Fruit fly (Drosophila melanogaster) whole organism, embryonic: Measurements from ENCODE around the gene CG17283.

Source experiments
- CG10147 ChIP-seq: fragments of 200-800 bp; sonication (Bioruptor generic); optimal IDR thresholded peaks from 2 replicates; lab custom pipeline; 2019; ENCODE audit warnings: missing biosample characterization, mild to moderate bottlenecking, missing genetic modification characterization, moderate library complexity
- CG10462 ChIP-seq: fragments of 200-800 bp; sonication (Bioruptor generic); optimal IDR thresholded peaks from 2 replicates; lab custom pipeline; 2016; ENCODE audit warnings: missing biosample characterization, missing genetic modification characterization
- CG10959 ChIP-seq: fragments of 200-800 bp; sonication (Bioruptor generic); IDR thresholded peaks from 2 replicates; pipeline ENCODE4 v1.3.6; 2022; ENCODE audit warnings: missing biosample characterization, missing genetic modification characterization
- CG11696 ChIP-seq: fragments of 200-800 bp; sonication (Bioruptor generic); IDR thresholded peaks from 2 replicates; pipeline ENCODE4 v1.3.6; 2022; ENCODE audit warnings: missing biosample characterization, missing genetic modification characterization
- CG13424 ChIP-seq: fragments of 200-800 bp; sonication (Bioruptor generic); optimal IDR thresholded peaks from 2 replicates; lab custom pipeline; 2019; ENCODE audit warnings: missing biosample characterization, mild to moderate bottlenecking, missing genetic modification characterization, moderate library complexity
- CG14710 ChIP-seq: fragments of 200-800 bp; sonication (Bioruptor generic); optimal IDR thresholded peaks from 3 replicates; lab custom pipeline; 2019; ENCODE audit warnings: missing biosample characterization, mild to moderate bottlenecking, missing genetic modification characterization, moderate library complexity
- CG1647 ChIP-seq: fragments of 200-800 bp; sonication (Bioruptor generic); optimal IDR thresholded peaks from 3 replicates; lab custom pipeline; 2016; ENCODE audit warnings: missing biosample characterization, missing genetic modification characterization
- CG17186 ChIP-seq: fragments of 200-800 bp; sonication (Bioruptor generic); optimal IDR thresholded peaks from 3 replicates; lab custom pipeline; 2017; ENCODE audit warnings: missing biosample characterization, missing genetic modification reagents, missing genetic modification characterization
- CG17361 ChIP-seq: fragments of 200-800 bp; sonication (Bioruptor generic); IDR thresholded peaks from 3 replicates; pipeline ENCODE4 v1.3.6; 2022; ENCODE audit warnings: missing biosample characterization, missing genetic modification characterization
- CG2889 ChIP-seq: fragments of 200-800 bp; sonication (Bioruptor generic); IDR thresholded peaks from 3 replicates; pipeline ENCODE4 v1.3.6; 2022; ENCODE audit warnings: missing biosample characterization, missing genetic modification characterization
- CG30403 ChIP-seq: fragments of 200-800 bp; sonication (Bioruptor generic); optimal IDR thresholded peaks from 3 replicates; lab custom pipeline; 2016; ENCODE audit warnings: missing biosample characterization, missing genetic modification characterization
- CG3407 ChIP-seq: fragments of 200-800 bp; sonication (Bioruptor generic); optimal IDR thresholded peaks from 2 replicates; lab custom pipeline; 2018; ENCODE audit warnings: missing biosample characterization, mild to moderate bottlenecking, missing genetic modification characterization
- CG34224 ChIP-seq: fragments of 200-800 bp; sonication (Bioruptor generic); IDR thresholded peaks from 3 replicates; pipeline ENCODE4 v1.3.6; 2022; ENCODE audit warnings: missing biosample characterization, missing genetic modification characterization; ENCODE audit not compliant: partially characterized antibody
- CG34376 ChIP-seq: fragments of 200-800 bp; sonication (Bioruptor generic); optimal IDR thresholded peaks from 2 replicates; lab custom pipeline; 2018; ENCODE audit warnings: missing biosample characterization, mild to moderate bottlenecking, missing genetic modification characterization
- CG4360 ChIP-seq: fragments of 200-800 bp; sonication (Bioruptor generic); IDR thresholded peaks from 2 replicates; pipeline ENCODE4 v1.3.6; 2022; ENCODE audit warnings: missing biosample characterization, missing genetic modification characterization
- CG4730 ChIP-seq: fragments of 200-800 bp; sonication (Bioruptor generic); IDR thresholded peaks from 2 replicates; pipeline ENCODE4 v1.3.6; 2022; ENCODE audit warnings: missing biosample characterization, missing genetic modification characterization
- CG5245 ChIP-seq: fragments of 200-800 bp; sonication (Bioruptor generic); optimal IDR thresholded peaks from 3 replicates; lab custom pipeline; 2016; ENCODE audit warnings: missing biosample characterization, missing genetic modification characterization
- CG6175 ChIP-seq: fragments of 200-800 bp; sonication (Bioruptor generic); IDR thresholded peaks from 3 replicates; pipeline ENCODE4 v1.3.6; 2022; ENCODE audit warnings: missing biosample characterization, missing genetic modification characterization
- CG7357 ChIP-seq: fragments of 200-800 bp; sonication (Bioruptor generic); IDR thresholded peaks from 3 replicates; pipeline ENCODE4 v1.3.6; 2022; ENCODE audit warnings: missing biosample characterization, missing genetic modification characterization
- CG7556 ChIP-seq: fragments of 200-800 bp; sonication (Bioruptor generic); optimal IDR thresholded peaks from 2 replicates; lab custom pipeline; 2017; ENCODE audit warnings: missing biosample characterization, mild to moderate bottlenecking, missing genetic modification characterization
- CG7928 ChIP-seq: fragments of 200-800 bp; sonication (Bioruptor generic); optimal IDR thresholded peaks from 2 replicates; lab custom pipeline; 2017; ENCODE audit warnings: missing biosample characterization, mild to moderate bottlenecking, missing genetic modification characterization
- CG8290 ChIP-seq, 3 experiments: fragments of 200-800 bp; sonication (Bioruptor generic); optimal IDR thresholded peaks; 2 replicates each; lab custom pipeline; 2016 to 2019; ENCODE audit warnings: missing biosample characterization in 3 of 3, missing genetic modification characterization in 3 of 3, mild to moderate bottlenecking in 2 of 3, moderate library complexity in 1 of 3
- CG8359 ChIP-seq: fragments of 200-800 bp; sonication (Bioruptor generic); optimal IDR thresholded peaks from 2 replicates; lab custom pipeline; 2017; ENCODE audit warnings: missing biosample characterization, mild to moderate bottlenecking, missing genetic modification characterization, borderline replicate concordance
- CG9215 ChIP-seq: fragments of 200-800 bp; sonication (Bioruptor generic); IDR thresholded peaks from 2 replicates; pipeline ENCODE4 v1.3.6; 2022; ENCODE audit warnings: missing biosample characterization, missing genetic modification characterization
- Chrac-16 ChIP-seq: fragments of 200-800 bp; sonication (Bioruptor generic); optimal IDR thresholded peaks from 3 replicates; lab custom pipeline; 2016; ENCODE audit warnings: missing biosample characterization, missing genetic modification characterization
- CoRest ChIP-seq: fragments of 200-800 bp; sonication (Bioruptor generic); optimal IDR thresholded peaks from 3 replicates; lab custom pipeline; 2018; ENCODE audit warnings: missing biosample characterization, mild to moderate bottlenecking, missing genetic modification characterization, moderate library complexity
- CrebB ChIP-seq: fragments of 200-800 bp; sonication (Bioruptor generic); optimal IDR thresholded peaks from 3 replicates; lab custom pipeline; 2018; ENCODE audit warnings: missing biosample characterization, mild to moderate bottlenecking, missing genetic modification characterization
- Drgx ChIP-seq: fragments of 200-800 bp; sonication (Bioruptor generic); IDR thresholded peaks from 2 replicates; pipeline ENCODE4 v1.3.6; 2022; ENCODE audit warnings: missing biosample characterization, missing genetic modification characterization
- E2f1 ChIP-seq: fragments of 200-800 bp; sonication (Bioruptor generic); IDR thresholded peaks from 2 replicates; pipeline ENCODE4 v1.3.6; 2022; ENCODE audit warnings: missing biosample characterization, missing genetic modification characterization
- ERR ChIP-seq: fragments of 200-800 bp; sonication (Bioruptor generic); optimal IDR thresholded peaks from 2 replicates; lab custom pipeline; 2016; ENCODE audit warnings: missing biosample characterization, missing genetic modification characterization
- Elba2 ChIP-seq: fragments of 200-800 bp; sonication (Bioruptor generic); optimal IDR thresholded peaks from 3 replicates; lab custom pipeline; 2016; ENCODE audit warnings: missing biosample characterization, missing genetic modification characterization
- Hr3 ChIP-seq: fragments of 200-800 bp; sonication (Bioruptor generic); optimal IDR thresholded peaks from 3 replicates; lab custom pipeline; 2016; ENCODE audit warnings: missing biosample characterization, missing genetic modification characterization
- Nf-YA ChIP-seq: fragments of 200-800 bp; sonication (Bioruptor generic); IDR thresholded peaks from 2 replicates; pipeline ENCODE4 v1.3.6; 2022; ENCODE audit warnings: missing biosample characterization, missing genetic modification characterization
- Oaz ChIP-seq: fragments of 200-800 bp; sonication (Bioruptor generic); IDR thresholded peaks from 2 replicates; pipeline ENCODE4 v1.3.6; 2022; ENCODE audit warnings: missing biosample characterization, missing genetic modification characterization
- Poxn ChIP-seq: fragments of 200-800 bp; sonication (Bioruptor generic); IDR thresholded peaks from 2 replicates; pipeline ENCODE4 v1.3.6; 2022; ENCODE audit warnings: missing biosample characterization, missing genetic modification characterization
- Spps ChIP-seq: fragments of 200-800 bp; sonication (Bioruptor generic); optimal IDR thresholded peaks from 2 replicates; lab custom pipeline; 2018; ENCODE audit warnings: missing biosample characterization, mild to moderate bottlenecking, missing genetic modification characterization
- bab2 ChIP-seq: fragments of 200-800 bp; sonication (Bioruptor generic); optimal IDR thresholded peaks from 2 replicates; lab custom pipeline; 2016; ENCODE audit warnings: missing biosample characterization, missing genetic modification characterization
- bigmax ChIP-seq: fragments of 200-800 bp; sonication (Bioruptor generic); optimal IDR thresholded peaks from 2 replicates; lab custom pipeline; 2018; ENCODE audit warnings: missing biosample characterization, mild to moderate bottlenecking, missing genetic modification characterization
- btn ChIP-seq: fragments of 200-800 bp; sonication (Bioruptor generic); optimal IDR thresholded peaks from 2 replicates; lab custom pipeline; 2016; ENCODE audit warnings: missing biosample characterization, missing genetic modification characterization
- croc ChIP-seq: fragments of 200-800 bp; sonication (Bioruptor generic); conservative IDR thresholded peaks from 3 replicates; pipeline ENCODE4 v1.3.6; 2022; ENCODE audit warnings: missing biosample characterization, missing genetic modification characterization
- da ChIP-seq: fragments of 200-800 bp; sonication (Bioruptor generic); optimal IDR thresholded peaks from 2 replicates; lab custom pipeline; 2016; ENCODE audit warnings: missing biosample characterization, missing genetic modification characterization
- exex ChIP-seq: fragments of 200-800 bp; sonication (Bioruptor generic); optimal IDR thresholded peaks from 4 replicates; lab custom pipeline; 2018; ENCODE audit warnings: missing biosample characterization, mild to moderate bottlenecking, missing genetic modification characterization, moderate library complexity
- eyg ChIP-seq: fragments of 200-800 bp; sonication (Bioruptor generic); optimal IDR thresholded peaks from 3 replicates; lab custom pipeline; 2016; ENCODE audit warnings: missing biosample characterization, missing genetic modification characterization
- fd96Cb ChIP-seq: fragments of 200-800 bp; sonication (Bioruptor generic); optimal IDR thresholded peaks from 2 replicates; lab custom pipeline; 2018; ENCODE audit warnings: missing biosample characterization, mild to moderate bottlenecking, missing genetic modification characterization, moderate library complexity
- jing ChIP-seq: fragments of 200-800 bp; sonication (Bioruptor generic); optimal IDR thresholded peaks from 2 replicates; lab custom pipeline; 2018; ENCODE audit warnings: missing biosample characterization, mild to moderate bottlenecking, missing genetic modification characterization
- nerfin-1 ChIP-seq: fragments of 200-800 bp; sonication (Bioruptor generic); optimal IDR thresholded peaks from 3 replicates; lab custom pipeline; 2019; ENCODE audit warnings: missing biosample characterization, mild to moderate bottlenecking, missing genetic modification characterization, moderate library complexity
- pb ChIP-seq: fragments of 200-800 bp; sonication (Bioruptor generic); optimal IDR thresholded peaks from 3 replicates; lab custom pipeline; 2016; ENCODE audit warnings: missing biosample characterization, missing genetic modification characterization
- pho ChIP-seq: fragments of 200-800 bp; sonication (Bioruptor generic); optimal IDR thresholded peaks from 2 replicates; lab custom pipeline; 2016; ENCODE audit warnings: missing biosample characterization, missing genetic modification characterization
- pros ChIP-seq: fragments of 200-800 bp; sonication (Bioruptor generic); optimal IDR thresholded peaks from 3 replicates; lab custom pipeline; 2019; ENCODE audit warnings: missing biosample characterization, mild to moderate bottlenecking, missing genetic modification characterization, moderate library complexity
- slbo ChIP-seq: fragments of 200-800 bp; sonication (Bioruptor generic); IDR thresholded peaks from 2 replicates; pipeline ENCODE4 v1.3.6; 2022; ENCODE audit warnings: missing biosample characterization, missing genetic modification characterization

Gene CG17283

DNA sequence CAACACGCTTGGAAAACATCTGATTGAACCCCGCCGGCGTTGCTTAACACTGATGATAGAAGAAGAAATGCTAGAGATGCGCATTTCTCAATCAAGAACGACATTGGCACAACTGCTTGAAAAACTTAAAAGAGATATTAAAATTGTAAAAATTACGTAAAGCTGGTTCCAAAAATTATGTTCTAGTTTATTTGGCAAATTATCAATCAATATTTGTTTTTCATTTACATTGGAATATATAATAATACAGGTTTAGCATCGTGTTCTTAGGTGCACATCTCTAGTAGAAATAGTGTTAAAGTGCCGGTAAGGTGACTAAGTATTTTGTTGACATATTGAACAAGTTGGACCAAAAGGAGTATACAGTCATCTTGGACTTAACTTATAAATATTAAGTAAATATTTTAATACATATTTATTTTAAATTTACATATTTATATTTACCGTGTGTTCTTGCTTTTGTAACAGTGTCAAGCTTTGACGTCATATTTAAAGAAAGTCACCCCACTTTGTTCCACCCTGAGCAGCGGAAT, 16.3 kb upstream of the CG17283 start, which contains the start of the genes Brf and sds22 (continued):
- TF ChIP-seq CG34376 (GFP tag; lab: Kevin White, UChicago) (peak; percentile 93), fd96Cb (tag; lab: Kevin White, UChicago) (peak; percentile 95), CG6175 (peak; percentile 84), Poxn (GFP tag; lab: Robert Waterston, UW) (peak; percentile 82), pho (GFP tag; lab: Kevin White, UChicago) (peak; percentile 97), pb (GFP tag; lab: Kevin White, UChicago) (peak; percentile 84), slbo (GFP tag; lab: Robert Waterston, UW) (peak; percentile 96), Spps (tag; lab: Kevin White, UChicago) (peak; percentile 93), CG14710 (tag; lab: Kevin White, UChicago) (peak; percentile 97), exex (tag; lab: Kevin White, UChicago) (peak; percentile 84), CG4360 (GFP tag; lab: Robert Waterston, UW) (peak; percentile 52), da (peak; percentile 87), CG1647 (GFP tag; lab: Kevin White, UChicago) (peak; percentile 95), CG7357 (GFP tag; lab: Robert Waterston, UW) (peak; percentile 86), CG30403 (GFP tag; lab: Kevin White, UChicago) (peak; percentile 98), jing (GFP tag; lab: Kevin White, UChicago) (peak; percentile 86), Oaz (peak; percentile 84), Elba2 (GFP tag; lab: Kevin White, UChicago) (peak; percentile 97), nerfin-1 (peak; percentile 93), bigmax (GFP tag; lab: Kevin White, UChicago) (peak; percentile 7), CG8359 (peak; percentile 80), CoRest (peak; percentile 98), CG17361 (GFP tag; lab: Robert Waterston, UW) (peak; percentile 98), E2f1 (GFP tag; lab: Robert Waterston, UW) (peak; percentile 87), CG10147 (GFP tag; lab: Kevin White, UChicago) (peak; percentile 96), CG10959 (peak; percentile 90), CG11696 (GFP tag; lab: Robert Waterston, UW) (peak; percentile 71; the same call in 1 of the 2 replicates), CG2889 (GFP tag; lab: Robert Waterston, UW) (peak; percentile 91), CG13424 (tag; lab: Kevin White, UChicago) (peak; percentile 97), ERR (GFP tag; lab: Kevin White, UChicago) (peak; percentile 89), bab2 (GFP tag; lab: Kevin White, UChicago) (peak; percentile 97), CG7928 (GFP tag; lab: Kevin White, UChicago) (peak; percentile 67), Nf-YA (GFP tag; lab: Robert Waterston, UW) (peak; percentile 73; the same call in 1 of the 2 replicates), CG17186 (peak; percentile 88), pros (GFP tag; lab: Kevin White, UChicago) (peak; percentile 61), btn (peak; percentile 84), Hr3 (GFP tag; lab: Kevin White, UChicago) (peak; percentile 98), CrebB (tag; lab: Kevin White, UChicago) (peak; percentile 88), CG34224 (GFP tag; lab: Robert Waterston, UW) (peak; percentile 53; the same call in 1 of the 3 replicates), CG3407 (peak; percentile 85), CG9215 (peak; percentile 95), Chrac-16 (GFP tag; lab: Kevin White, UChicago) (peak; percentile 98), CG10462 (peak; percentile 93), Drgx (GFP tag; lab: Robert Waterston, UW) (peak; percentile 83), croc (GFP tag; lab: Robert Waterston, UW) (peak; percentile 93), CG8290 (GFP tag; optimal IDR thresholded peaks at IDR 0.05; lab: Kevin White, UChicago) (peak; percentile 96), CG8290 (tag; optimal IDR thresholded peaks at IDR 0.05; lab: Kevin White, UChicago) (peak; percentile 71 to 88), CG7556 (peak; percentile 94), CG5245 (GFP tag; lab: Kevin White, UChicago) (peak; percentile 95), CG4730 (GFP tag; lab: Robert Waterston, UW) (peak; percentile 90), eyg (GFP tag; lab: Kevin White, UChicago) (peak; percentile 80)
